Worm (Caenorhabditis elegans): ENCODE results near the gene spe-36.

ce11 chrIV:11586484-11586883 lies 5.6 kb downstream of the spe-36 start:
- TF ChIP-seq mab-5 (tag; optimal IDR thresholded peaks at IDR 0.05) (no peak), nhr-237 (tag; optimal IDR thresholded peaks at IDR 0.05) (no peak), snpc-4 (tag; optimal IDR thresholded peaks at IDR 0.05) (no peak), pha-4 (tag; optimal IDR thresholded peaks at IDR 0.05) (no peak), unc-39 (tag; optimal IDR thresholded peaks at IDR 0.05) (no peak), elt-1 (tag; optimal IDR thresholded peaks at IDR 0.05; ENCODE audit: borderline replicate concordance, insufficient read depth) (no peak), unc-62 (GFP tag; optimal IDR thresholded peaks at IDR 0.05) (no peak), zip-8 (tag; optimal IDR thresholded peaks at IDR 0.05) (no peak), nhr-28 (tag; optimal IDR thresholded peaks at IDR 0.05) (no peak)
